Worm (Caenorhabditis elegans): Measurements from ENCODE around the gene clec-29.

DNA sequence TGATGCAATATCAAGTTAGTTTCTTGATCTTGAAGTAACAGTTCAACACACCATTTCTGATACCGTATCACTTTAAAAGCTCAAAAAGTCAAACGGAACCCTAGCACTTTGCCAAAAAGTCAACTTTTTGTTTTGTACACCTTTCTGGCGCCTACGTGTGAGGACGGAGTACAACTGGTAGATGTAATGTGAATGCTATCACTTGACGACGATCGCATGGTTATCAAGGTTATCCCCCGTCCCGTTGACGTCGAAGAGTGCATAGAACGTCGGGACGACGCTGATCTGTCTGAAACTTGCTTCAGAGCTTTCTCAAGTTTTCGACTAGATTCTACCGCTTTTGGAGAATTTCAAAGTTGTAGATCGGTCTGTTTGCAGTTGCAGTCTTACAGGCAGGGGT is 41.0 kb upstream of the clec-29 start:
- TF ChIP-seq pes-1 (GFP tag; IDR thresholded peaks at IDR 0.05), result no peak
- TF ChIP-seq flt-1 (GFP tag; IDR thresholded peaks at IDR 0.05), result no peak
- TF ChIP-seq ama-1 (optimal IDR thresholded peaks at IDR 0.05), result no peak
- TF ChIP-seq hmg-4 (GFP tag; optimal IDR thresholded peaks at IDR 0.05), result no peak
- TF ChIP-seq hnd-1 (tag; optimal IDR thresholded peaks at IDR 0.05), result no peak
- TF ChIP-seq sea-1 (GFP tag; conservative IDR thresholded peaks at IDR 0.05), result no peak
- TF ChIP-seq ceh-13 (GFP tag; optimal IDR thresholded peaks at IDR 0.05), result no peak
- no peak for TF ChIP-seq ceh-36 (tag; optimal IDR thresholded peaks at IDR 0.05)
- TF ChIP-seq ets-7 (tag; optimal IDR thresholded peaks at IDR 0.05), result no peak
- no peak for TF ChIP-seq B0310.2 (tag; optimal IDR thresholded peaks at IDR 0.05)

Measured in whole organism, early embryonic.